Fruit fly (Drosophila melanogaster): ENCODE data around the gene CG43446.

Gene CG43446

DNA sequence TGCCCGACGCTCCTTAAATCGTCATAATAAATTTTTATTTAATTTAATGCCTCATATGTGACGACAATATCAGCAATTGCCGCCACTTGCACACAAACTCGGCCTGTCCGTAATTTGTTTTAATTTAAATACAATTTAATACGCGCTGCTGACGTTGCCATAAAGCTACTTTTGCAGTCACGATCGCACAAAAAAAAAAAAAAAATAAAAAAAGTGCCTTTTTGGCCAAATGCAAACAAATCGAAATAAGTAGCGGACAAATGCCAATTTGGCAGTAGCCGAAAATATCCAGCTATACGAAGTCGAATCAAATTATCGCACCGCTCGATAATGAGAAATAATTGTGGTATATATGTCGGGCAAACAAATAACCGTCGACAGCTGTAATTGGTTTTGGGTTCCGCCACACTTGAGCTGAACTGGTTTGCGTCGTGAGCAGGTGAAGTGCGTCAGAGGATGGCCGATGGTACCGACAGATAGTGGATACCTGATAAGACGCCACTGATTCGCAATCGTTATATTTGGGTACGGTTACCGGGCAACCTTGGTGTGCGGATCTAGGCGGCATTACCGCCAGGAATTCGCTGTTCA is 35.2 kb downstream of the CG43446 start:
- no peak for TF ChIP-seq Blimp-1 (GFP tag; optimal IDR thresholded peaks at IDR 0.05)
- TF ChIP-seq vri (GFP tag; optimal IDR thresholded peaks at IDR 0.05) = peak; percentile 61
- no peak for TF ChIP-seq dsx (GFP tag; optimal IDR thresholded peaks at IDR 0.05; ENCODE audit: poor library complexity, severe bottlenecking)
- peak; percentile 13 for TF ChIP-seq fkh (GFP tag; optimal IDR thresholded peaks at IDR 0.05)
- TF ChIP-seq Smox (GFP tag; optimal IDR thresholded peaks at IDR 0.05) = no peak

- TF ChIP-seq fkh (GFP tag; optimal IDR thresholded peaks at IDR 0.05) (peak; percentile 85), CG11762 (GFP tag; optimal IDR thresholded peaks at IDR 0.05; ENCODE audit: insufficient read depth) (no peak), Sox14 (GFP tag; optimal IDR thresholded peaks at IDR 0.05) (no peak), Sox102F (GFP tag; optimal IDR thresholded peaks at IDR 0.05) (no peak), Eip78C (GFP tag) (peak; percentile 42), vri (GFP tag; optimal IDR thresholded peaks at IDR 0.05) (peak; percentile 30)
Measured at dm6 chr3R:20951353-20951955, 36.3 kb downstream of the CG43446 start.

DNA sequence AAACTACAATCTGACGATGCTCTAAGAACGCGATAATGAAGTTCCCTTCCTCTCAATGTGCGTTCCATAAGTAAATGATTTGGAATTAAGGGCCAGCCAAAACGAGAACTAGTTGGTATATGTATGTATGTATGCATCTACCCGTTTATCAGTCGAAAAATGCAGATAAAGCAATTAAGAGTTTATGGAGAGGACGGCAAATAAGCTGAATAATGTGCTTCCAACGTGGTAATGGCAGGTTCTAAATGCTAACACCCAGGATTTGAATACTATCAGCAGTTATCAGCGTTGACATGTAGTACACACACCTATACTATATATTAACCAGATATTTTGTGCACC is 37.1 kb downstream of the CG43446 start:
- no peak for TF ChIP-seq Eip93F (GFP tag; optimal IDR thresholded peaks at IDR 0.05)
- no peak for TF ChIP-seq Met (GFP tag; optimal IDR thresholded peaks at IDR 0.05)
- no peak for TF ChIP-seq Lpt (GFP tag; optimal IDR thresholded peaks at IDR 0.05)
- TF ChIP-seq CG16779 (tag; optimal IDR thresholded peaks at IDR 0.05) = no peak
- no peak for TF ChIP-seq Sox14 (GFP tag; optimal IDR thresholded peaks at IDR 0.05)
- no peak for TF ChIP-seq esn (GFP tag; optimal IDR thresholded peaks at IDR 0.05)
- no peak for TF ChIP-seq salr (GFP tag; optimal IDR thresholded peaks at IDR 0.05)
- no peak for TF ChIP-seq CG10631 (GFP tag; optimal IDR thresholded peaks at IDR 0.05)
- no peak for TF ChIP-seq achi (GFP tag; optimal IDR thresholded peaks at IDR 0.05)
- no peak for TF ChIP-seq Ets96B (tag; optimal IDR thresholded peaks at IDR 0.05)
- no peak for TF ChIP-seq CG7368 (GFP tag; optimal IDR thresholded peaks at IDR 0.05)
- no peak for TF ChIP-seq OdsH (GFP tag; optimal IDR thresholded peaks at IDR 0.05)
- no peak for TF ChIP-seq dsx (GFP tag; optimal IDR thresholded peaks at IDR 0.05; ENCODE audit: poor library complexity, severe bottlenecking)

- no peak for TF ChIP-seq Hr39 (GFP tag; optimal IDR thresholded peaks at IDR 0.05)
- no peak for TF ChIP-seq CG6792 (GFP tag; optimal IDR thresholded peaks at IDR 0.05)
- TF ChIP-seq Gug (GFP tag; IDR thresholded peaks at IDR 0.05) = no peak
- no peak for TF ChIP-seq topi (GFP tag; optimal IDR thresholded peaks at IDR 0.05)
- no peak for TF ChIP-seq CG7368 (GFP tag; optimal IDR thresholded peaks at IDR 0.05)
- no peak for TF ChIP-seq net (GFP tag; optimal IDR thresholded peaks at IDR 0.05)
- no peak for TF ChIP-seq Ets21C (GFP tag; optimal IDR thresholded peaks at IDR 0.05)
- no peak for TF ChIP-seq CG6163 (GFP tag; IDR thresholded peaks at IDR 0.05)
- peak; percentile 4 for TF ChIP-seq CG4318 (GFP tag; optimal IDR thresholded peaks at IDR 0.05)
- TF ChIP-seq fd85E (GFP tag; optimal IDR thresholded peaks at IDR 0.05) = no peak
- TF ChIP-seq svp (GFP tag) = peak; percentile 67
- peak; percentile 55 for TF ChIP-seq fkh (GFP tag; optimal IDR thresholded peaks at IDR 0.05)
- no peak for TF ChIP-seq CG3032 (tag; optimal IDR thresholded peaks at IDR 0.05)
- TF ChIP-seq esn (GFP tag; optimal IDR thresholded peaks at IDR 0.05) = no peak
- TF ChIP-seq salr (GFP tag; optimal IDR thresholded peaks at IDR 0.05) = peak in 1 of 2 experiments; percentile 13
- no peak for TF ChIP-seq Eip93F (GFP tag; optimal IDR thresholded peaks at IDR 0.05)
- no peak for TF ChIP-seq lz (GFP tag; optimal IDR thresholded peaks at IDR 0.05)
- peak; percentile 39 for TF ChIP-seq Hr4 (GFP tag; optimal IDR thresholded peaks at IDR 0.05)
- no peak for TF ChIP-seq Hr38 (GFP tag; optimal IDR thresholded peaks at IDR 0.05)
- TF ChIP-seq CG32006 (GFP tag; optimal IDR thresholded peaks at IDR 0.05) = peak; percentile 32
- TF ChIP-seq eg (GFP tag; IDR thresholded peaks at IDR 0.05) = peak; percentile 28; the same call in 1 of the 3 replicates
- no peak for TF ChIP-seq CG31627 (GFP tag; optimal IDR thresholded peaks at IDR 0.05)
- no peak for TF ChIP-seq fd59A (GFP tag; optimal IDR thresholded peaks at IDR 0.05)
- no peak for TF ChIP-seq CG11762 (GFP tag; optimal IDR thresholded peaks at IDR 0.05; ENCODE audit: insufficient read depth)
- TF ChIP-seq dac (GFP tag; optimal IDR thresholded peaks at IDR 0.05) = no peak
- TF ChIP-seq vri (GFP tag; optimal IDR thresholded peaks at IDR 0.05) = no peak
- no peak for TF ChIP-seq CG8319 (GFP tag; optimal IDR thresholded peaks at IDR 0.05)
- no peak for TF ChIP-seq CG11294 (GFP tag; IDR thresholded peaks at IDR 0.05)
- TF ChIP-seq cyc (GFP tag; optimal IDR thresholded peaks at IDR 0.05) = no peak
Measured at dm6 chr3R:20949749-20950676, 37.7 kb downstream of the CG43446 start.
